Fruit fly (Drosophila melanogaster) Kc167 (cell line): ENCODE results near the gene nAChRalpha5.

Experiments used
- Myc ChIP-seq: fragments of >200 bp; optimal IDR thresholded peaks from 2 replicates; lab custom pipeline; 2017; ENCODE audit warnings: missing external identifiers
- Sin3A ChIP-seq: fragments of >200 bp; optimal IDR thresholded peaks from 2 replicates; lab custom pipeline; 2018; ENCODE audit warnings: missing external identifiers
- h ChIP-seq: fragments of >200 bp; optimal IDR thresholded peaks from 3 replicates; lab custom pipeline; 2018; ENCODE audit warnings: missing external identifiers
- insv ChIP-seq: fragments of >200 bp; optimal IDR thresholded peaks from 3 replicates; lab custom pipeline; 2018; ENCODE audit warnings: missing external identifiers
- psq ChIP-seq: fragments of >200 bp; optimal IDR thresholded peaks from 2 replicates; lab custom pipeline; 2017; ENCODE audit warnings: missing external identifiers
- ttk ChIP-seq: sonication (Bioruptor generic); optimal IDR thresholded peaks from 2 replicates; lab custom pipeline; 2017; ENCODE audit warnings: missing external identifiers

The nAChRalpha5 gene

dm6 chr2L:14020545-14020874, 19.5 kb upstream of the nAChRalpha5 start:
- TF ChIP-seq Myc (lab: Kevin White, UChicago), result no peak
- no peak for TF ChIP-seq psq
- TF ChIP-seq ttk (lab: Kevin White, UChicago), result no peak
- TF ChIP-seq h (lab: Kevin White, UChicago), result no peak
- TF ChIP-seq Sin3A (lab: Kevin White, UChicago), result no peak

- no peak for TF ChIP-seq h (lab: Kevin White, UChicago)
- TF ChIP-seq ttk (lab: Kevin White, UChicago), result no peak
- no peak for TF ChIP-seq Myc (lab: Kevin White, UChicago)
- TF ChIP-seq Sin3A (lab: Kevin White, UChicago), result no peak
- TF ChIP-seq psq, result no peak
- TF ChIP-seq insv (lab: Kevin White, UChicago), result no peak
Measured at dm6 chr2L:14020875-14021643, 18.9 kb upstream of the nAChRalpha5 start.

- TF ChIP-seq ttk (lab: Kevin White, UChicago) (no peak), Myc (lab: Kevin White, UChicago) (no peak), Sin3A (lab: Kevin White, UChicago) (no peak), insv (lab: Kevin White, UChicago) (no peak), psq (no peak), h (lab: Kevin White, UChicago) (no peak)
Measured at dm6 chr2L:14021646-14022129, 18.3 kb upstream of the nAChRalpha5 start.

dm6 chr2L:14022130-14022735, 17.7 kb upstream of the nAChRalpha5 start:
- TF ChIP-seq Myc (lab: Kevin White, UChicago) (no peak), psq (no peak), insv (lab: Kevin White, UChicago) (no peak), ttk (lab: Kevin White, UChicago) (no peak), Sin3A (lab: Kevin White, UChicago) (no peak), h (lab: Kevin White, UChicago) (no peak)

dm6 chr2L:14023136-14024050, 16.6 kb upstream of the nAChRalpha5 start:
- TF ChIP-seq ttk (lab: Kevin White, UChicago), result no peak

dm6 chr2L:14024051-14024745, 15.8 kb upstream of the nAChRalpha5 start:
- TF ChIP-seq Sin3A (lab: Kevin White, UChicago), result no peak
- TF ChIP-seq Myc (lab: Kevin White, UChicago), result no peak
- TF ChIP-seq ttk (lab: Kevin White, UChicago), result no peak
- no peak for TF ChIP-seq insv (lab: Kevin White, UChicago)
- no peak for TF ChIP-seq h (lab: Kevin White, UChicago)

- TF ChIP-seq Sin3A (lab: Kevin White, UChicago) (no peak), h (lab: Kevin White, UChicago) (no peak), ttk (lab: Kevin White, UChicago) (no peak), insv (lab: Kevin White, UChicago) (no peak), psq (no peak), Myc (lab: Kevin White, UChicago) (no peak)
Measured at dm6 chr2L:14024746-14025105, 15.2 kb upstream of the nAChRalpha5 start.

dm6 chr2L:14025485-14025933, 14.5 kb upstream of the nAChRalpha5 start:
- no peak for TF ChIP-seq h (lab: Kevin White, UChicago)
- TF ChIP-seq insv (lab: Kevin White, UChicago), result no peak
- TF ChIP-seq ttk (lab: Kevin White, UChicago), result no peak
- TF ChIP-seq psq, result no peak
- TF ChIP-seq Myc (lab: Kevin White, UChicago), result no peak
- no peak for TF ChIP-seq Sin3A (lab: Kevin White, UChicago)

- no peak for TF ChIP-seq ttk (lab: Kevin White, UChicago)
- TF ChIP-seq h (lab: Kevin White, UChicago), result no peak
- TF ChIP-seq Sin3A (lab: Kevin White, UChicago), result no peak
- TF ChIP-seq insv (lab: Kevin White, UChicago), result no peak
- no peak for TF ChIP-seq Myc (lab: Kevin White, UChicago)
- TF ChIP-seq psq, result no peak
Measured at dm6 chr2L:14026778-14027177, 13.2 kb upstream of the nAChRalpha5 start, which contains the start of gene hll. TSS of gene hll (plus strand) at chr2L:14027001.

dm6 chr2L:14029235-14029634, 10.7 kb upstream of the nAChRalpha5 start:
- TF ChIP-seq Myc (lab: Kevin White, UChicago) (no peak), Sin3A (lab: Kevin White, UChicago) (no peak), psq (no peak), insv (lab: Kevin White, UChicago) (no peak)

- TF ChIP-seq ttk (lab: Kevin White, UChicago), result no peak
- TF ChIP-seq psq, result no peak
- TF ChIP-seq h (lab: Kevin White, UChicago), result no peak
- TF ChIP-seq Sin3A (lab: Kevin White, UChicago), result no peak
- TF ChIP-seq insv (lab: Kevin White, UChicago), result no peak
- no peak for TF ChIP-seq Myc (lab: Kevin White, UChicago)
Measured at dm6 chr2L:14031439-14031838, 8.5 kb upstream of the nAChRalpha5 start, which contains the start of gene CG18095. TSS of gene CG18095 (minus strand) at chr2L:14031539.
